Fruit fly (Drosophila melanogaster) whole organism, embryonic: ENCODE data around the gene CG32102.

Experiments used
- B-H2 ChIP-seq: fragments of 200-800 bp; sonication (Bioruptor generic); optimal IDR thresholded peaks from 2 replicates; lab custom pipeline; 2018; ENCODE audit warnings: missing biosample characterization, mild to moderate bottlenecking, missing genetic modification characterization
- CG10274 ChIP-seq: fragments of 200-800 bp; sonication (Bioruptor generic); optimal IDR thresholded peaks from 3 replicates; lab custom pipeline; 2017; ENCODE audit warnings: missing biosample characterization, mild to moderate bottlenecking, missing genetic modification characterization
- CG10431 ChIP-seq: fragments of 200-800 bp; sonication (Bioruptor generic); optimal IDR thresholded peaks from 3 replicates; lab custom pipeline; 2018; ENCODE audit warnings: missing biosample characterization, mild to moderate bottlenecking, missing genetic modification characterization
- CG10462 ChIP-seq: fragments of 200-800 bp; sonication (Bioruptor generic); optimal IDR thresholded peaks from 2 replicates; lab custom pipeline; 2016; ENCODE audit warnings: missing biosample characterization, missing genetic modification characterization
- CG14014 ChIP-seq: fragments of 200-800 bp; sonication (Bioruptor generic); IDR thresholded peaks from 2 replicates; pipeline ENCODE4 v1.3.6; 2022; ENCODE audit warnings: missing biosample characterization, missing genetic modification characterization
- CG15479 ChIP-seq: fragments of 200-800 bp; sonication (Bioruptor generic); optimal IDR thresholded peaks from 3 replicates; lab custom pipeline; 2019; ENCODE audit warnings: missing biosample characterization, mild to moderate bottlenecking, missing genetic modification characterization, moderate library complexity
- CG17829 ChIP-seq: fragments of 200-800 bp; optimal IDR thresholded peaks from 2 replicates; lab custom pipeline; 2019; ENCODE audit warnings: missing biosample characterization, mild to moderate bottlenecking, missing genetic modification characterization, moderate library complexity
- CG18599 ChIP-seq: fragments of 200-800 bp; sonication (Bioruptor generic); optimal IDR thresholded peaks from 3 replicates; lab custom pipeline; 2017; ENCODE audit warnings: missing biosample characterization, missing genetic modification characterization, mild to moderate bottlenecking, moderate library complexity, missing genetic modification reagents
- CG18619 ChIP-seq: fragments of 200-800 bp; sonication (Bioruptor generic); optimal IDR thresholded peaks from 3 replicates; lab custom pipeline; 2017; ENCODE audit warnings: missing biosample characterization, mild to moderate bottlenecking, missing genetic modification characterization
- CG2875 ChIP-seq: fragments of 200-800 bp; sonication (Bioruptor generic); optimal IDR thresholded peaks from 2 replicates; lab custom pipeline; 2017; ENCODE audit warnings: missing biosample characterization, mild to moderate bottlenecking, missing genetic modification characterization, missing genetic modification reagents
- CG3065 ChIP-seq: fragments of 200-800 bp; sonication (Bioruptor generic); optimal IDR thresholded peaks from 2 replicates; lab custom pipeline; 2016; ENCODE audit warnings: missing biosample characterization, missing genetic modification characterization
- CG33213 ChIP-seq: fragments of 200-800 bp; sonication (Bioruptor generic); optimal IDR thresholded peaks from 3 replicates; lab custom pipeline; 2016; ENCODE audit warnings: missing biosample characterization, missing genetic modification characterization
- CG42726 ChIP-seq: fragments of 200-800 bp; sonication (Bioruptor generic); IDR thresholded peaks from 2 replicates; pipeline ENCODE4 v1.3.6; 2022; ENCODE audit warnings: missing biosample characterization, missing genetic modification characterization; ENCODE audit not compliant: partially characterized antibody
- CG4617 ChIP-seq: fragments of 200-800 bp; sonication (Bioruptor generic); optimal IDR thresholded peaks from 3 replicates; lab custom pipeline; 2016; ENCODE audit warnings: missing biosample characterization, missing genetic modification characterization, borderline replicate concordance
- CG7372 ChIP-seq: fragments of 200-800 bp; sonication (Bioruptor generic); IDR thresholded peaks from 2 replicates; pipeline ENCODE4 v1.3.6; 2022; ENCODE audit warnings: missing biosample characterization, missing genetic modification characterization
- CG7786 ChIP-seq: fragments of 200-800 bp; sonication (Bioruptor generic); optimal IDR thresholded peaks from 2 replicates; lab custom pipeline; 2016; ENCODE audit warnings: missing biosample characterization, missing genetic modification characterization
- CG7963 ChIP-seq: fragments of 200-800 bp; sonication (Bioruptor generic); IDR thresholded peaks from 3 replicates; pipeline ENCODE4 v1.3.6; 2022; ENCODE audit warnings: missing biosample characterization, missing genetic modification characterization; ENCODE audit not compliant: partially characterized antibody
- CG9609 ChIP-seq: fragments of 200-800 bp; sonication (Bioruptor generic); optimal IDR thresholded peaks from 3 replicates; lab custom pipeline; 2016; ENCODE audit warnings: missing biosample characterization, missing genetic modification characterization
- CrebB ChIP-seq: fragments of 200-800 bp; sonication (Bioruptor generic); optimal IDR thresholded peaks from 3 replicates; lab custom pipeline; 2018; ENCODE audit warnings: missing biosample characterization, mild to moderate bottlenecking, missing genetic modification characterization
- Drgx ChIP-seq: fragments of 200-800 bp; sonication (Bioruptor generic); IDR thresholded peaks from 2 replicates; pipeline ENCODE4 v1.3.6; 2022; ENCODE audit warnings: missing biosample characterization, missing genetic modification characterization
- Eip74EF ChIP-seq, 2 experiments: fragments of 200-800 bp in 1 of 2; fragments of >200 bp in 1 of 2; sonication (Bioruptor generic) in 1 of 2; optimal IDR thresholded peaks; 2 replicates each; lab custom pipeline; 2017 to 2019; ENCODE audit warnings: missing biosample characterization in 2 of 2, missing genetic modification characterization in 2 of 2, mild to moderate bottlenecking in 1 of 2, moderate library complexity in 1 of 2
- Gug ChIP-seq: fragments of 200-800 bp; sonication (Bioruptor generic); IDR thresholded peaks from 4 replicates; pipeline ENCODE4 v1.3.6; 2022; ENCODE audit warnings: missing biosample characterization, missing genetic modification characterization
- HLH54F ChIP-seq: fragments of 200-800 bp; sonication (Bioruptor generic); optimal IDR thresholded peaks from 3 replicates; lab custom pipeline; 2016; ENCODE audit warnings: missing biosample characterization, missing genetic modification characterization
- Hand ChIP-seq: fragments of 200-800 bp; sonication (Bioruptor generic); optimal IDR thresholded peaks from 2 replicates; lab custom pipeline; 2017; ENCODE audit warnings: mild to moderate bottlenecking, missing biosample characterization, missing genetic modification reagents, missing genetic modification characterization
- Hmr ChIP-seq: fragments of 200-800 bp; sonication (Bioruptor generic); optimal IDR thresholded peaks from 3 replicates; lab custom pipeline; 2017; ENCODE audit warnings: mild to moderate bottlenecking, missing biosample characterization, missing genetic modification reagents, missing genetic modification characterization
- Lhr ChIP-seq: fragments of 200-800 bp; sonication (Bioruptor generic); optimal IDR thresholded peaks from 3 replicates; lab custom pipeline; 2017; ENCODE audit warnings: mild to moderate bottlenecking, missing biosample characterization, missing genetic modification reagents, missing genetic modification characterization
- MBD-R2 ChIP-seq: fragments of 200-800 bp; sonication (Bioruptor generic); IDR thresholded peaks from 2 replicates; pipeline ENCODE4 v1.3.6; 2022; ENCODE audit warnings: missing biosample characterization, missing genetic modification characterization
- Mad ChIP-seq: fragments of 200-800 bp; sonication (Bioruptor generic); optimal IDR thresholded peaks from 2 replicates; lab custom pipeline; 2016; ENCODE audit warnings: missing biosample characterization, missing genetic modification characterization
- NK7.1 ChIP-seq: fragments of 200-800 bp; sonication (Bioruptor generic); optimal IDR thresholded peaks from 3 replicates; lab custom pipeline; 2016; ENCODE audit warnings: missing biosample characterization, missing genetic modification characterization
- Oli ChIP-seq: fragments of 200-800 bp; sonication (Bioruptor generic); optimal IDR thresholded peaks from 2 replicates; lab custom pipeline; 2018; ENCODE audit warnings: missing biosample characterization, mild to moderate bottlenecking, missing genetic modification characterization, moderate library complexity
- Rfx ChIP-seq: fragments of 200-800 bp; sonication (Bioruptor generic); IDR thresholded peaks from 2 replicates; pipeline ENCODE4 v1.3.6; 2022; ENCODE audit warnings: missing biosample characterization, missing genetic modification characterization
- Sox100B ChIP-seq: fragments of 200-800 bp; sonication (Bioruptor generic); optimal IDR thresholded peaks from 3 replicates; lab custom pipeline; 2018; ENCODE audit warnings: missing biosample characterization, mild to moderate bottlenecking, missing genetic modification characterization
- Tbp ChIP-seq: fragments of >200 bp; optimal IDR thresholded peaks from 2 replicates; lab custom pipeline; 2018; ENCODE audit warnings: missing biosample characterization, missing genetic modification characterization
- Trl ChIP-seq, 3 experiments: fragments of >200 bp in 2 of 3; fragments of 200-800 bp in 1 of 3; sonication (Bioruptor generic) in 1 of 3; optimal IDR thresholded peaks; 2 replicates in 1 of 3; 3 replicates in 2 of 3; lab custom pipeline; 2016 to 2017; ENCODE audit warnings: missing biosample characterization in 1 of 3, missing genetic modification characterization in 1 of 3
- Xbp1 ChIP-seq: fragments of 200-800 bp; sonication (Bioruptor generic); optimal IDR thresholded peaks from 3 replicates; lab custom pipeline; 2016; ENCODE audit warnings: missing biosample characterization, mild to moderate bottlenecking, missing genetic modification characterization
- ab ChIP-seq: fragments of 200-800 bp; sonication (Bioruptor generic); optimal IDR thresholded peaks from 2 replicates; lab custom pipeline; 2016; ENCODE audit warnings: missing biosample characterization, missing genetic modification characterization
- fu2 ChIP-seq: fragments of 200-800 bp; sonication (Bioruptor generic); optimal IDR thresholded peaks from 2 replicates; lab custom pipeline; 2016; ENCODE audit warnings: missing biosample characterization, missing genetic modification characterization
- inv ChIP-seq: fragments of 200-800 bp; sonication (Bioruptor generic); IDR thresholded peaks from 2 replicates; pipeline ENCODE4 v1.3.6; 2022; ENCODE audit warnings: missing biosample characterization, missing genetic modification characterization; ENCODE audit not compliant: partially characterized antibody
- kni ChIP-seq: fragments of 200-800 bp; sonication (Bioruptor generic); optimal IDR thresholded peaks from 3 replicates; lab custom pipeline; 2017; ENCODE audit warnings: mild to moderate bottlenecking, missing biosample characterization, missing genetic modification reagents, missing genetic modification characterization
- lbe ChIP-seq: fragments of 200-800 bp; sonication (Bioruptor generic); optimal IDR thresholded peaks from 2 replicates; lab custom pipeline; 2016; ENCODE audit warnings: missing biosample characterization, mild to moderate bottlenecking, missing genetic modification characterization
- oc ChIP-seq: fragments of 200-800 bp; sonication (Bioruptor generic); optimal IDR thresholded peaks from 2 replicates; lab custom pipeline; 2018; ENCODE audit warnings: missing biosample characterization, mild to moderate bottlenecking, missing genetic modification characterization, moderate library complexity
- pan ChIP-seq, 4 experiments: fragments of >200 bp in 3 of 4; fragments of 200-800 bp in 1 of 4; sonication (Bioruptor generic) in 1 of 4; optimal IDR thresholded peaks in 3 of 4; IDR thresholded peaks in 1 of 4; 2 replicates each; pipeline versions ENCODE4 v1.3.6 to Lab custom; 2017 to 2022; ENCODE audit warnings: missing biosample characterization in 2 of 4, missing genetic modification characterization in 2 of 4, mixed read lengths in 1 of 4
- pfk ChIP-seq: fragments of 200-800 bp; sonication (Bioruptor generic); optimal IDR thresholded peaks from 2 replicates; lab custom pipeline; 2018; ENCODE audit warnings: missing biosample characterization, mild to moderate bottlenecking, missing genetic modification characterization, moderate library complexity
- pnt ChIP-seq: fragments of 200-800 bp; sonication (Bioruptor generic); optimal IDR thresholded peaks from 3 replicates; lab custom pipeline; 2016; ENCODE audit warnings: missing biosample characterization, missing genetic modification characterization
- rib ChIP-seq: fragments of 200-800 bp; sonication (Bioruptor generic); IDR thresholded peaks from 2 replicates; pipeline ENCODE4 v1.3.6; 2022; ENCODE audit warnings: missing biosample characterization, missing genetic modification characterization
- sens ChIP-seq: fragments of 200-800 bp; sonication (Bioruptor generic); peaks from one replicate; lab custom pipeline; 2016; ENCODE audit warnings: missing biosample characterization, missing genetic modification characterization
- tgo ChIP-seq: fragments of 200-800 bp; sonication (Bioruptor generic); IDR thresholded peaks from 3 replicates; pipeline ENCODE4 v1.3.6; 2022; ENCODE audit warnings: missing biosample characterization, missing genetic modification characterization
- tna ChIP-seq: fragments of 200-800 bp; sonication (Bioruptor generic); IDR thresholded peaks from 2 replicates; pipeline ENCODE4 v1.3.6; 2022; ENCODE audit warnings: missing biosample characterization, missing genetic modification characterization; ENCODE audit not compliant: partially characterized antibody
- zfh1 ChIP-seq: fragments of 200-800 bp; sonication (Bioruptor generic); IDR thresholded peaks from 3 replicates; pipeline ENCODE4 v1.3.6; 2022; ENCODE audit warnings: missing biosample characterization, missing genetic modification characterization

CG32102 gene

dm6 chr3L:12468016-12468415 lies 1.6 kb downstream of the CG32102 start, which contains the start of gene eyg (continued):
- TF ChIP-seq Hmr (no peak), CG17829 (tag; lab: Kevin White, UChicago) (peak; percentile 52), CG10274 (GFP tag; lab: Kevin White, UChicago) (no peak), Lhr (GFP tag; lab: Kevin White, UChicago) (no peak), pnt (GFP tag; lab: Kevin White, UChicago) (no peak), CG7372 (no peak), CG10431 (GFP tag; lab: Kevin White, UChicago) (no peak), zfh1 (0 out of 3 replicates have a peak, but pooled peaks have one; percentile 11), Rfx (GFP tag; lab: Robert Waterston, UW) (no peak; the same call in 1 of the 2 replicates), Drgx (GFP tag; lab: Robert Waterston, UW) (no peak; the same call in 1 of the 2 replicates), CG10462 (no peak), Trl (optimal IDR thresholded peaks at IDR 0.05; lab: Kevin White, UChicago) (peak; percentile 22 to 49), Trl (GFP tag; optimal IDR thresholded peaks at IDR 0.05; lab: Kevin White, UChicago) (peak; percentile 48), rib (GFP tag; lab: Robert Waterston, UW) (0 out of 2 replicates have a peak, but pooled peaks have one; percentile 16), CG4617 (GFP tag; lab: Kevin White, UChicago) (no peak), tna (GFP tag; lab: Robert Waterston, UW) (peak; percentile 70), Sox100B (no peak), inv (GFP tag; lab: Robert Waterston, UW) (peak; percentile 47; the same call in 1 of the 2 replicates), sens (GFP tag; lab: Kevin White, UChicago) (peak; percentile 76), CG2875 (no peak), Gug (GFP tag; lab: Robert Waterston, UW) (no peak), kni (GFP tag; lab: Kevin White, UChicago) (peak; percentile 73), lbe (no peak), oc (tag; lab: Kevin White, UChicago) (peak; percentile 48), CG42726 (GFP tag; lab: Robert Waterston, UW) (peak; percentile 58; the same call in 1 of the 2 replicates), CG3065 (GFP tag; lab: Kevin White, UChicago) (peak; percentile 4), CG7786 (GFP tag; lab: Kevin White, UChicago) (peak; percentile 5), CG14014 (GFP tag; lab: Robert Waterston, UW) (no peak; the same call in 1 of the 2 replicates), Xbp1 (GFP tag; lab: Kevin White, UChicago) (no peak), Hand (GFP tag; lab: Kevin White, UChicago) (no peak), B-H2 (peak; percentile 69), CG9609 (GFP tag; lab: Kevin White, UChicago) (no peak), CG15479 (GFP tag; lab: Kevin White, UChicago) (peak; percentile 18), Eip74EF (GFP tag; optimal IDR thresholded peaks at IDR 0.05; lab: Kevin White, UChicago) (no peak), fu2 (GFP tag; lab: Kevin White, UChicago) (peak; percentile 8), CG18599 (GFP tag; lab: Kevin White, UChicago) (no peak), CG7963 (no peak), CG18619 (GFP tag; lab: Kevin White, UChicago) (peak; percentile 16), tgo (peak; percentile 29; the same call in 1 of the 3 replicates), Mad (GFP tag; lab: Kevin White, UChicago) (peak; percentile 46), Tbp (no peak), NK7.1 (GFP tag; lab: Kevin White, UChicago) (peak; percentile 56), Oli (tag; lab: Kevin White, UChicago) (no peak), pfk (GFP tag; lab: Kevin White, UChicago) (peak; percentile 43), ab (GFP tag; lab: Kevin White, UChicago) (peak; percentile 57), pan (optimal IDR thresholded peaks at IDR 0.05; lab: Kevin White, UChicago) (no peak), pan (GFP tag; optimal IDR thresholded peaks at IDR 0.05 in 1 of 2, IDR thresholded peaks at IDR 0.05 in 1 of 2) (peak in 1 of 2 experiments; percentile 39), HLH54F (GFP tag; lab: Kevin White, UChicago) (no peak), CrebB (tag; lab: Kevin White, UChicago) (peak; percentile 66), MBD-R2 (GFP tag; lab: Robert Waterston, UW) (no peak), CG33213 (GFP tag; lab: Kevin White, UChicago) (peak; percentile 30)
